Worm (Caenorhabditis elegans) whole organism, L1 larva: Measurements from ENCODE around the gene K09C4.4.

Experiments used
- aly-2 ChIP-seq: fragments of 150-350 bp; optimal IDR thresholded peaks from 2 replicates; lab custom pipeline; 2014; ENCODE audit warnings: missing biosample characterization, missing genetic modification characterization
- egl-13 ChIP-seq: sonication (generic microtip); optimal IDR thresholded peaks from 2 replicates; lab custom pipeline; 2016; ENCODE audit warnings: missing genotype, missing genetic modification reagents, missing genetic modification characterization, missing compliant biosample characterization
- lin-13 ChIP-seq: fragments of 150-350 bp; optimal IDR thresholded peaks from 2 replicates; lab custom pipeline; 2014; ENCODE audit warnings: missing biosample characterization, missing genetic modification reagents, missing genetic modification characterization
- mep-1 ChIP-seq: fragments of 150-350 bp; optimal IDR thresholded peaks from 2 replicates; lab custom pipeline; 2014; ENCODE audit warnings: missing biosample characterization, missing genetic modification characterization
- nhr-19 ChIP-seq: fragments of 200-800 bp; sonication (Bioruptor generic); conservative IDR thresholded peaks from 2 replicates; pipeline ENCODE4 v1.3.6; 2022; ENCODE audit warnings: missing genetic modification characterization, missing compliant biosample characterization
- nhr-71 ChIP-seq: sonication (generic microtip); optimal IDR thresholded peaks from 2 replicates; lab custom pipeline; 2016; ENCODE audit warnings: mild to moderate bottlenecking, missing genetic modification characterization, moderate library complexity, missing compliant biosample characterization
- skn-1 ChIP-seq: fragments of 150-350 bp; optimal IDR thresholded peaks from 2 replicates; lab custom pipeline; 2014; ENCODE audit warnings: missing biosample characterization, missing genetic modification characterization
- snpc-4 ChIP-seq: fragments of 150-350 bp; optimal IDR thresholded peaks from 2 replicates; lab custom pipeline; 2014; ENCODE audit warnings: missing biosample characterization, missing genetic modification characterization
- snu-23 ChIP-seq: sonication (generic microtip); optimal IDR thresholded peaks from 2 replicates; lab custom pipeline; 2016; ENCODE audit warnings: missing genetic modification characterization, missing compliant biosample characterization
- tbx-2 ChIP-seq: sonication (generic microtip); optimal IDR thresholded peaks from 2 replicates; lab custom pipeline; 2016; ENCODE audit warnings: missing genetic modification characterization, missing compliant biosample characterization
- zag-1 ChIP-seq: fragments of 150-350 bp; optimal IDR thresholded peaks from 2 replicates; lab custom pipeline; 2014; ENCODE audit warnings: missing biosample characterization, missing genetic modification characterization
- zip-4 ChIP-seq: fragments of 200-800 bp; sonication (Bioruptor generic); optimal IDR thresholded peaks from 2 replicates; lab custom pipeline; 2018; ENCODE audit warnings: mild to moderate bottlenecking, missing genetic modification characterization, moderate library complexity, missing compliant biosample characterization
- ztf-11 ChIP-seq, 2 experiments: sonication (generic microtip); optimal IDR thresholded peaks; 2 replicates each; lab custom pipeline; 2016 to 2017; ENCODE audit warnings: missing genetic modification characterization in 2 of 2, missing biosample characterization in 1 of 2, missing compliant biosample characterization in 1 of 2

ce11 chrX:3297812-3298211, 8.5 kb downstream of the K09C4.4 start:
- TF ChIP-seq zip-4 (GFP tag; lab: Kevin White, UChicago) (no peak), ztf-11 (tag; optimal IDR thresholded peaks at IDR 0.05; lab: Kevin White, UChicago) (no peak), nhr-71 (tag; lab: Kevin White, UChicago) (no peak), tbx-2 (tag; lab: Kevin White, UChicago) (no peak), snpc-4 (tag; lab: Kevin White, UChicago) (no peak), mep-1 (tag; lab: Kevin White, UChicago) (no peak), snu-23 (no peak), egl-13 (no peak), lin-13 (GFP tag; lab: Kevin White, UChicago) (no peak), skn-1 (tag; lab: Kevin White, UChicago) (no peak), zag-1 (tag; lab: Kevin White, UChicago) (no peak), aly-2 (no peak), nhr-19 (GFP tag; lab: Robert Waterston, UW) (no peak)
